Worm (Caenorhabditis elegans) whole organism, young adult: ENCODE results near the gene swan-1.
A peak's percentile ranks its signal among the peaks of the same experiment; 100 is the strongest.

ENCODE experiments used
- B0019.2 ChIP-seq: fragments of 200-800 bp; sonication (Bioruptor generic); conservative IDR thresholded peaks from 2 replicates; pipeline ENCODE4 v1.3.6; 2022; ENCODE audit warnings: missing genetic modification reagents, missing genetic modification characterization, missing compliant biosample characterization
- F22D6.2 ChIP-seq: sonication (generic microtip); optimal IDR thresholded peaks from 2 replicates; lab custom pipeline; 2016; ENCODE audit warnings: mild to moderate bottlenecking, missing genetic modification characterization, missing compliant biosample characterization
- F33H1.4 ChIP-seq: fragments of 200-800 bp; sonication (Bioruptor generic); IDR thresholded peaks from 2 replicates; pipeline ENCODE4 v1.3.6; 2022; ENCODE audit warnings: missing genetic modification reagents, missing genetic modification characterization, missing compliant biosample characterization
- F49E8.2 ChIP-seq: sonication (generic microtip); optimal IDR thresholded peaks from 3 replicates; lab custom pipeline; 2017; ENCODE audit warnings: missing genetic modification characterization, mild to moderate bottlenecking, missing compliant biosample characterization, antibody characterized with exemption, moderate library complexity; ENCODE audit not compliant: insufficient read depth
- F55B11.4 ChIP-seq: sonication (generic microtip); optimal IDR thresholded peaks from 2 replicates; lab custom pipeline; 2016; ENCODE audit warnings: missing compliant biosample characterization, missing genetic modification characterization, borderline replicate concordance; ENCODE audit not compliant: insufficient read depth
- K12H6.12 ChIP-seq: fragments of 200-800 bp; sonication (Bioruptor generic); optimal IDR thresholded peaks from 2 replicates; lab custom pipeline; 2018; ENCODE audit warnings: mild to moderate bottlenecking, missing genetic modification characterization, missing compliant biosample characterization
- T07F8.4 ChIP-seq: sonication (generic microtip); optimal IDR thresholded peaks from 2 replicates; lab custom pipeline; 2016; ENCODE audit warnings: mild to moderate bottlenecking, missing genetic modification characterization, moderate library complexity, missing compliant biosample characterization
- T26A5.8 ChIP-seq: sonication (generic microtip); optimal IDR thresholded peaks from 2 replicates; lab custom pipeline; 2016; ENCODE audit warnings: missing genetic modification characterization, missing compliant biosample characterization
- ama-1 ChIP-seq, 3 experiments: fragments of 150-350 bp in 1 of 3; sonication (generic microtip) in 2 of 3; optimal IDR thresholded peaks; 2 replicates each; lab custom pipeline; 2014 to 2018; ENCODE audit warnings: missing biosample characterization in 2 of 3, missing genetic modification characterization in 2 of 3, missing genetic modification reagents in 2 of 3
- bed-1 ChIP-seq: fragments of 200-800 bp; sonication (Bioruptor generic); IDR thresholded peaks from 2 replicates; pipeline ENCODE4 v1.3.6; 2022; ENCODE audit warnings: missing genetic modification reagents, missing genetic modification characterization, missing compliant biosample characterization
- ccch-3 ChIP-seq: fragments of 200-800 bp; sonication (Bioruptor generic); optimal IDR thresholded peaks from 2 replicates; lab custom pipeline; 2018; ENCODE audit warnings: mild to moderate bottlenecking, missing genetic modification characterization, missing compliant biosample characterization
- cebp-2 ChIP-seq: fragments of 200-800 bp; sonication (Bioruptor generic); IDR thresholded peaks from 2 replicates; pipeline ENCODE4 v1.3.6; 2022; ENCODE audit warnings: missing genetic modification characterization, missing compliant biosample characterization
- ceh-100 ChIP-seq: fragments of 200-800 bp; sonication (Bioruptor generic); IDR thresholded peaks from 2 replicates; pipeline ENCODE4 v1.3.6; 2022; ENCODE audit warnings: missing genetic modification reagents, missing genetic modification characterization, missing compliant biosample characterization
- ceh-40 ChIP-seq: fragments of 200-800 bp; sonication (Bioruptor generic); IDR thresholded peaks from 2 replicates; pipeline ENCODE4 v1.3.6; 2022; ENCODE audit warnings: missing genetic modification characterization, missing compliant biosample characterization
- gei-17 ChIP-seq: fragments of 200-800 bp; sonication (Bioruptor generic); optimal IDR thresholded peaks from 2 replicates; lab custom pipeline; 2018; ENCODE audit warnings: mild to moderate bottlenecking, missing genetic modification characterization, missing compliant biosample characterization
- him-1 ChIP-seq: sonication (generic microtip); optimal IDR thresholded peaks from 2 replicates; lab custom pipeline; 2016; ENCODE audit warnings: missing genotype, missing genetic modification reagents, missing genetic modification characterization, missing compliant biosample characterization
- hlh-26 ChIP-seq: fragments of 200-800 bp; sonication (Bioruptor generic); conservative IDR thresholded peaks from 2 replicates; pipeline ENCODE4 v1.3.6; 2022; ENCODE audit warnings: missing genetic modification reagents, missing genetic modification characterization, missing compliant biosample characterization
- hmg-20 ChIP-seq: fragments of 200-800 bp; sonication (Bioruptor generic); IDR thresholded peaks from 2 replicates; pipeline ENCODE4 v1.3.6; 2022; ENCODE audit warnings: missing genetic modification reagents, missing genetic modification characterization, missing compliant biosample characterization
- hsf-1 ChIP-seq: fragments of 200-800 bp; sonication (Bioruptor generic); IDR thresholded peaks from 2 replicates; pipeline ENCODE4 v1.3.6; 2022; ENCODE audit warnings: missing genetic modification reagents, missing genetic modification characterization, missing compliant biosample characterization
- lin-26 ChIP-seq: fragments of 200-800 bp; sonication (Bioruptor generic); IDR thresholded peaks from 2 replicates; pipeline ENCODE4 v1.3.6; 2022; ENCODE audit warnings: missing genetic modification reagents, missing genetic modification characterization, missing compliant biosample characterization
- lir-1 ChIP-seq: fragments of 200-800 bp; sonication (Bioruptor generic); conservative IDR thresholded peaks from 2 replicates; pipeline ENCODE4 v1.3.6; 2022; ENCODE audit warnings: missing genetic modification reagents, missing genetic modification characterization, missing compliant biosample characterization
- lsy-27 ChIP-seq: sonication (generic microtip); optimal IDR thresholded peaks from 2 replicates; lab custom pipeline; 2017; ENCODE audit warnings: missing genetic modification characterization, mild to moderate bottlenecking, missing compliant biosample characterization, antibody characterized with exemption, missing genotype, borderline replicate concordance; ENCODE audit not compliant: insufficient read depth
- mcd-1 ChIP-seq: fragments of 200-800 bp; sonication (Bioruptor generic); IDR thresholded peaks from 2 replicates; pipeline ENCODE4 v1.3.6; 2022; ENCODE audit warnings: missing genetic modification reagents, missing genetic modification characterization, missing compliant biosample characterization
- nfya-1 ChIP-seq: sonication (generic microtip); optimal IDR thresholded peaks from 2 replicates; lab custom pipeline; 2017; ENCODE audit warnings: antibody characterized with exemption, missing compliant biosample characterization, missing genetic modification characterization, borderline replicate concordance; ENCODE audit not compliant: insufficient read depth
- nhr-90 ChIP-seq: sonication (generic microtip); optimal IDR thresholded peaks from 2 replicates; lab custom pipeline; 2016; ENCODE audit warnings: missing genotype, mild to moderate bottlenecking, missing genetic modification characterization, missing compliant biosample characterization
- pbrm-1 ChIP-seq: fragments of 200-800 bp; sonication (Bioruptor generic); IDR thresholded peaks from 2 replicates; pipeline ENCODE4 v1.3.6; 2022; ENCODE audit warnings: missing genetic modification reagents, missing genetic modification characterization, missing compliant biosample characterization
- pha-4 ChIP-seq: fragments of 150-350 bp; sonication (generic microtip); optimal IDR thresholded peaks from 2 replicates; lab custom pipeline; 2014; ENCODE audit warnings: missing biosample characterization, missing genetic modification reagents, missing genetic modification characterization
- sea-2 ChIP-seq: fragments of 200-800 bp; sonication (Bioruptor generic); IDR thresholded peaks from 2 replicates; pipeline ENCODE4 v1.3.6; 2022; ENCODE audit warnings: missing genetic modification characterization, missing compliant biosample characterization
- snpc-3.4 ChIP-seq: sonication (generic microtip); optimal IDR thresholded peaks from 2 replicates; lab custom pipeline; 2017; ENCODE audit warnings: missing genetic modification characterization, mild to moderate bottlenecking, missing compliant biosample characterization, antibody characterized with exemption, moderate library complexity, missing genotype, missing genetic modification reagents
- snpc-4 ChIP-seq, 5 experiments: fragments of 150-350 bp in 1 of 5; sonication (generic microtip) in 4 of 5; optimal IDR thresholded peaks; 2 replicates each; lab custom pipeline; 2014 to 2018; ENCODE audit warnings: missing genetic modification characterization in 5 of 5, missing biosample characterization in 3 of 5, antibody characterized with exemption in 2 of 5, mild to moderate bottlenecking in 2 of 5, missing compliant biosample characterization in 2 of 5, missing genotype in 2 of 5, moderate library complexity in 2 of 5, missing genetic modification reagents in 1 of 5
- tbx-9 ChIP-seq: sonication (generic microtip); optimal IDR thresholded peaks from 2 replicates; lab custom pipeline; 2016; ENCODE audit warnings: borderline replicate concordance, missing genetic modification characterization, inconsistent platforms, missing compliant biosample characterization
- ztf-26 ChIP-seq: sonication (generic microtip); optimal IDR thresholded peaks from 2 replicates; lab custom pipeline; 2017; ENCODE audit warnings: missing genetic modification characterization, missing compliant biosample characterization
- ztf-28 ChIP-seq: fragments of 200-800 bp; sonication (Bioruptor generic); IDR thresholded peaks from 2 replicates; pipeline ENCODE4 v1.3.6; 2022; ENCODE audit warnings: missing genetic modification reagents, missing genetic modification characterization, missing compliant biosample characterization

Gene swan-1

ce11 chrV:13848379-13848778 is 41.3 kb upstream of the swan-1 start, which contains the start of gene srx-133:
srx-133 (plus strand) TSS chrV:13848679.
- TF ChIP-seq F33H1.4 (GFP tag; lab: Robert Waterston, UW) (no peak), gei-17 (GFP tag; lab: Kevin White, UChicago) (no peak)

DNA sequence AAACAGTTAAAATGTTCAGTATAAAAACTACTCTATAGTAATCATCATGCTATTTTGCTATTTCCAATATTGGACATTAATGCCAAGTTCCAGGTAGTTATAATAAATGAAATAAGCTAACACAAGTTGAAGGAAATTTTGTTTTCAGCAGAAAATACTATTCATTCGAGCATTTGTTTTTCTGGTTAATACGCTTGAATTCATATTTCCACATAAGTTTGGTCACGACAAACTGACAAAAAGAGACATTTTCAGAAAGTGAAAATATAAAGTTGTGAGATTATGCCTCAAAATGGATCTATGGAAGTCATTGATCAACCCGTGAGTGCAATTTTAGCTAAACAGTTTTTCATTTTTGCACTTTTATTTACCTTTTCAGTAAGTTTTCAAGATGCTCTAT is 38.1 kb upstream of the swan-1 start, which contains the start of gene srx-131:
Gene srx-131 (plus strand): TSS at position 301 of the 400 bp plus-strand sequence.
- TF ChIP-seq F55B11.4 (tag; lab: Kevin White, UChicago) = no peak
- no peak for TF ChIP-seq ceh-100 (GFP tag; lab: Robert Waterston, UW)
- no peak for TF ChIP-seq ccch-3 (GFP tag; lab: Kevin White, UChicago)
- TF ChIP-seq hmg-20 (GFP tag; lab: Robert Waterston, UW) = no peak
- no peak for TF ChIP-seq mcd-1 (GFP tag; lab: Robert Waterston, UW)

ce11 chrV:13843147-13843546 is 36.1 kb upstream of the swan-1 start, which contains the start of gene srx-130:
srx-130 (plus strand) TSS chrV:13843447.
- TF ChIP-seq T07F8.4 (no peak), bed-1 (GFP tag; lab: Robert Waterston, UW) (no peak), B0019.2 (no peak), T26A5.8 (tag; lab: Kevin White, UChicago) (no peak), hsf-1 (no peak), cebp-2 (GFP tag; lab: Robert Waterston, UW) (no peak), ama-1 (optimal IDR thresholded peaks at IDR 0.05; lab: Kevin White, UChicago) (no peak), ama-1 (GFP tag; optimal IDR thresholded peaks at IDR 0.05; lab: Kevin White, UChicago) (no peak), ztf-28 (GFP tag; lab: Robert Waterston, UW) (no peak), tbx-9 (no peak), snpc-4 (GFP tag; optimal IDR thresholded peaks at IDR 0.05; lab: Kevin White, UChicago) (no peak), snpc-4 (tag; optimal IDR thresholded peaks at IDR 0.05; lab: Kevin White, UChicago) (no peak)

DNA sequence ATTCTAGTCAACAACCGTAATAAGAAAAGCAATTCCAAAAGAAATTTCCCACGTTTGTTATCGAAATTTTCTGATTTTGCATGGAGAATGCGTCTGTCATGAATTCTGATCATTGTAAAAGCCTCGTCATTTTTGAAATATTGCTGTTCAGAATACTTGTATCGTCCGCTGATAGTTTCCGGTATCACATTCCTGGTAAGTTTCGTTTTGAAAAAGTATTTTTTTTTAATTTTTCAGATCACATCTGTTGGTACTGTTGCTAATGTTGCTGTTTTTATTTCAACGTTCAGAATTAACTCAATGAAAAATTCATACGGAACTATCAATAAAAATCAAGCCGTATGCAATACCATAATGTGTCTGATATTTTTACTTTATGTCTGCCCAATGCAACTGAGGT is 33.9 kb upstream of the swan-1 start, which contains the start of gene srx-17:
Gene srx-17 (plus strand): TSS at position 301 of the 400 bp plus-strand sequence.
- TF ChIP-seq sea-2 (GFP tag; lab: Robert Waterston, UW) = no peak
- no peak for TF ChIP-seq mcd-1 (GFP tag; lab: Robert Waterston, UW)
- TF ChIP-seq pha-4 (tag; lab: Kevin White, UChicago) = no peak
- TF ChIP-seq lir-1 (GFP tag; lab: Robert Waterston, UW) = no peak
- no peak for TF ChIP-seq snpc-4 (GFP tag; optimal IDR thresholded peaks at IDR 0.05; lab: Kevin White, UChicago)
- no peak for TF ChIP-seq snpc-4 (tag; optimal IDR thresholded peaks at IDR 0.05; lab: Kevin White, UChicago)

DNA sequence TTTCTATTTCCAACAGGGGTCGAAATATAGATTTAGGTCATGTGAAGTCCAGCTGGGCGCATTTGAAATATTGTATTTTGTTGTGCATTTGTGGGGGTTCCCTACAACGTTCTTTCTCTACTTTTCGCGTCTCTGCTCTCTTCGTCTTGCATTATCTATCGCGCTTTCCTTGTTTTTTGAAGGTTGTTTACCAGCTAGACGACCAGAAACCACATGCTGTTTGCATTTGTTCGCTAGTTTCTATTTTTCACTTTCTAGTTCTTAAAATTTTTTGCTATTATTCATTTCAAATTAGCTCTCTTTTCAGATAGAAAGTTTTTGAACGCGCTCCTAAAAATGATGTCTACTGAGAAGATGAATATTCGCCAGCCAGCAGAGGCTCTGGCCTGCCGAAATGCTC is 32.4 kb upstream of the swan-1 start, which contains the start of gene F55B12.10:
Gene F55B12.10 (plus strand): TSS at position 301 of the 400 bp plus-strand sequence.
- TF ChIP-seq K12H6.12 (tag; lab: Kevin White, UChicago) = peak; percentile 7
- no peak for TF ChIP-seq snpc-3.4 (tag; lab: Kevin White, UChicago)
- TF ChIP-seq, all 124 proteins: peak for 1

DNA sequence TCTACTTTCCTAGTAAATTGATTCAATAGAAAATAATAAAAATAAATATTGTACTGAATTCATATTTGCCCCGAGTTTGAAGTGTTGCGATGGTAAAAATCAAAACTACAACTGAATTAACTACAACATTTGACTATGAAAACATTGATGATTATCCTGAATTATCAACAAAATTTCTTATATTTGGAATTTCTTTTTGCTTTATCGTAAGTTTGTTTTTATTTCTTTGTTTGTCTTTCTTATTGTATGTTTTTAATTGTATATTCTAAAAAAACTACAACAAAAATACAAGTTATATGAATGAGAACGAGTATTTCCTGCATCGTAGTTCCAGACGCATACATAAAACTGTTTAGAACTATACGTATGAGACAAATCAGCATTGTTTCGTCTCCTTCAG is 30.1 kb upstream of the swan-1 start, which contains the start of gene srx-128:
Gene srx-128 (plus strand): TSS at position 301 of the 400 bp plus-strand sequence.
- no peak for TF ChIP-seq ceh-40 (GFP tag; lab: Robert Waterston, UW)
- TF ChIP-seq pha-4 (tag; lab: Kevin White, UChicago) = no peak
- no peak for TF ChIP-seq ztf-26 (tag; lab: Kevin White, UChicago)
- TF ChIP-seq F22D6.2 = no peak
- TF ChIP-seq F49E8.2 (tag; lab: Kevin White, UChicago) = no peak
- no peak for TF ChIP-seq lsy-27 (tag; lab: Kevin White, UChicago)
- TF ChIP-seq hsf-1 = no peak
- TF ChIP-seq hlh-26 (GFP tag; lab: Robert Waterston, UW) = no peak
- TF ChIP-seq nhr-90 = no peak
- no peak for TF ChIP-seq lin-26
- TF ChIP-seq hmg-20 (GFP tag; lab: Robert Waterston, UW) = no peak
- TF ChIP-seq nfya-1 (tag; lab: Kevin White, UChicago) = no peak
- no peak for TF ChIP-seq pbrm-1 (GFP tag; lab: Robert Waterston, UW)
- no peak for TF ChIP-seq him-1 (tag; lab: Kevin White, UChicago)
- no peak for TF ChIP-seq T07F8.4
- no peak for TF ChIP-seq ccch-3 (GFP tag; lab: Kevin White, UChicago)
